Worm (Caenorhabditis elegans) whole organism, L4 larva: Measurements from ENCODE around the gene clec-60.

Source experiments
- D1046.2 ChIP-seq: fragments of 200-800 bp; sonication (Bioruptor generic); IDR thresholded peaks from 2 replicates; pipeline ENCODE4 v1.3.6; 2022; ENCODE audit warnings: missing genetic modification characterization, missing compliant biosample characterization
- F10B5.3 ChIP-seq: sonication (generic microtip); optimal IDR thresholded peaks from 2 replicates; lab custom pipeline; 2016; ENCODE audit warnings: mild to moderate bottlenecking, missing genetic modification characterization, missing compliant biosample characterization
- F26F4.8 ChIP-seq: fragments of 200-800 bp; sonication (Bioruptor generic); conservative IDR thresholded peaks from 2 replicates; pipeline ENCODE4 v1.3.6; 2022; ENCODE audit warnings: missing genetic modification characterization, missing compliant biosample characterization
- F44E2.7 ChIP-seq: fragments of 200-800 bp; sonication (Bioruptor generic); IDR thresholded peaks from 2 replicates; pipeline ENCODE4 v2.1.2; 2022; ENCODE audit warnings: missing genetic modification characterization, missing compliant biosample characterization
- F49E8.2 ChIP-seq: sonication (generic microtip); optimal IDR thresholded peaks from 2 replicates; lab custom pipeline; 2016; ENCODE audit warnings: missing compliant biosample characterization, mild to moderate bottlenecking, missing genetic modification characterization, borderline replicate concordance
- T26A8.4 ChIP-seq: fragments of 200-800 bp; sonication (Bioruptor generic); IDR thresholded peaks from 2 replicates; pipeline ENCODE4 v1.3.6; 2022; ENCODE audit warnings: missing genetic modification characterization, missing compliant biosample characterization
- Y105C5A.15 ChIP-seq: fragments of 200-800 bp; sonication (Bioruptor generic); IDR thresholded peaks from 2 replicates; pipeline ENCODE4 v1.3.6; 2022; ENCODE audit warnings: missing genetic modification characterization, missing compliant biosample characterization
- Y48G9A.11 ChIP-seq: fragments of 200-800 bp; sonication (Bioruptor generic); IDR thresholded peaks from 2 replicates; pipeline ENCODE4 v1.3.6; 2022; ENCODE audit warnings: missing genetic modification reagents, missing genetic modification characterization, missing compliant biosample characterization
- ZK337.2 ChIP-seq: fragments of 200-800 bp; sonication (Bioruptor generic); IDR thresholded peaks from 2 replicates; pipeline ENCODE4 v1.3.6; 2022; ENCODE audit warnings: missing genetic modification reagents, missing genetic modification characterization, missing compliant biosample characterization
- aha-1 ChIP-seq: fragments of 150-350 bp; peaks from one replicate; lab custom pipeline; 2014; ENCODE audit warnings: missing biosample characterization, missing genetic modification characterization
- ama-1 ChIP-seq: fragments of 150-350 bp; optimal IDR thresholded peaks from 2 replicates; lab custom pipeline; 2014; ENCODE audit warnings: inconsistent platforms, mixed read lengths
- arid-1 ChIP-seq: fragments of 200-800 bp; sonication (Bioruptor generic); conservative IDR thresholded peaks from 2 replicates; pipeline ENCODE4 v1.3.6; 2022; ENCODE audit warnings: missing genetic modification reagents, missing genetic modification characterization, missing compliant biosample characterization
- ceh-20 ChIP-seq: fragments of 200-800 bp; sonication (Bioruptor generic); IDR thresholded peaks from 2 replicates; pipeline ENCODE4 v1.3.6; 2022; ENCODE audit warnings: missing genetic modification reagents, missing genetic modification characterization, missing compliant biosample characterization
- ceh-82 ChIP-seq: sonication (generic microtip); optimal IDR thresholded peaks from 2 replicates; lab custom pipeline; 2017; ENCODE audit warnings: missing biosample characterization, missing genetic modification characterization
- ctbp-1 ChIP-seq: fragments of 200-800 bp; sonication (Bioruptor generic); IDR thresholded peaks from 2 replicates; pipeline ENCODE4 v1.3.6; 2022; ENCODE audit warnings: missing genetic modification reagents, missing genetic modification characterization, missing compliant biosample characterization
- daf-8 ChIP-seq: fragments of 200-800 bp; sonication (Bioruptor generic); IDR thresholded peaks from 2 replicates; pipeline ENCODE4 v1.3.6; 2022; ENCODE audit warnings: missing genetic modification characterization, missing compliant biosample characterization
- dmd-6 ChIP-seq: fragments of 200-800 bp; sonication (Bioruptor generic); IDR thresholded peaks from 2 replicates; pipeline ENCODE4 v1.3.6; 2022; ENCODE audit warnings: missing genetic modification reagents, missing genetic modification characterization, missing compliant biosample characterization
- dmd-8 ChIP-seq: fragments of 200-800 bp; sonication (Bioruptor generic); IDR thresholded peaks from 2 replicates; pipeline ENCODE4 v1.3.6; 2022; ENCODE audit warnings: missing genetic modification characterization, missing compliant biosample characterization
- dmd-9 ChIP-seq: fragments of 200-800 bp; sonication (Bioruptor generic); IDR thresholded peaks from 2 replicates; pipeline ENCODE4 v1.3.6; 2022; ENCODE audit warnings: missing genetic modification reagents, missing genetic modification characterization, missing compliant biosample characterization
- dpl-1 ChIP-seq: fragments of 150-350 bp; optimal IDR thresholded peaks from 2 replicates; lab custom pipeline; 2014; ENCODE audit warnings: missing biosample characterization, missing genetic modification reagents, missing genetic modification characterization
- gei-8 ChIP-seq: fragments of 200-800 bp; sonication (Bioruptor generic); optimal IDR thresholded peaks from 2 replicates; lab custom pipeline; 2018; ENCODE audit warnings: mild to moderate bottlenecking, missing genetic modification characterization, missing compliant biosample characterization
- lin-1 ChIP-seq: fragments of 200-800 bp; sonication (Bioruptor generic); IDR thresholded peaks from 2 replicates; pipeline ENCODE4 v1.3.6; 2022; ENCODE audit warnings: missing genetic modification reagents, missing genetic modification characterization, missing compliant biosample characterization
- lin-39 ChIP-seq: fragments of 150-350 bp; optimal IDR thresholded peaks from 2 replicates; lab custom pipeline; 2014; ENCODE audit warnings: missing biosample characterization, missing genetic modification reagents, missing genetic modification characterization
- lir-3 ChIP-seq: sonication (generic microtip); optimal IDR thresholded peaks from 2 replicates; lab custom pipeline; 2016; ENCODE audit warnings: mild to moderate bottlenecking, missing genetic modification characterization, missing compliant biosample characterization
- madf-9 ChIP-seq: fragments of 200-800 bp; sonication (Bioruptor generic); conservative IDR thresholded peaks from 2 replicates; pipeline ENCODE4 v1.3.6; 2022; ENCODE audit warnings: missing genetic modification reagents, missing genetic modification characterization, missing compliant biosample characterization
- mdl-1 ChIP-seq, 2 experiments: fragments of 150-350 bp in 1 of 2; sonication (generic microtip) in 1 of 2; optimal IDR thresholded peaks; 2 replicates each; lab custom pipeline; 2014 to 2017; ENCODE audit warnings: missing biosample characterization in 2 of 2, missing genetic modification characterization in 2 of 2
- nhr-10 ChIP-seq: fragments of 150-350 bp; optimal IDR thresholded peaks from 2 replicates; lab custom pipeline; 2014; ENCODE audit warnings: missing biosample characterization, missing genetic modification characterization
- nhr-102 ChIP-seq: sonication (generic microtip); optimal IDR thresholded peaks from 2 replicates; lab custom pipeline; 2016; ENCODE audit warnings: mild to moderate bottlenecking, missing genetic modification characterization, moderate library complexity, missing compliant biosample characterization
- nhr-11 ChIP-seq: fragments of 150-350 bp; optimal IDR thresholded peaks from 2 replicates; lab custom pipeline; 2014; ENCODE audit warnings: missing biosample characterization, missing genetic modification characterization
- nhr-25 ChIP-seq: sonication (generic microtip); optimal IDR thresholded peaks from 2 replicates; lab custom pipeline; 2017; ENCODE audit warnings: missing genetic modification characterization, mild to moderate bottlenecking, missing compliant biosample characterization, antibody characterized with exemption, moderate library complexity, borderline replicate concordance; ENCODE audit not compliant: insufficient read depth
- nhr-42 ChIP-seq: fragments of 200-800 bp; sonication (Bioruptor generic); IDR thresholded peaks from 2 replicates; pipeline ENCODE4 v1.3.6; 2022; ENCODE audit warnings: missing genetic modification characterization, missing compliant biosample characterization
- nhr-48 ChIP-seq: sonication (generic microtip); optimal IDR thresholded peaks from 2 replicates; lab custom pipeline; 2016; ENCODE audit warnings: mild to moderate bottlenecking, missing genetic modification characterization, missing compliant biosample characterization
- php-3 ChIP-seq: fragments of 200-800 bp; sonication (Bioruptor generic); IDR thresholded peaks from 2 replicates; pipeline ENCODE4 v1.3.6; 2022; ENCODE audit warnings: missing genetic modification reagents, missing genetic modification characterization, missing compliant biosample characterization
- sdz-12 ChIP-seq: fragments of 200-800 bp; sonication (Bioruptor generic); optimal IDR thresholded peaks from 2 replicates; lab custom pipeline; 2018; ENCODE audit warnings: mild to moderate bottlenecking, missing genetic modification characterization, missing compliant biosample characterization
- tag-97 ChIP-seq: fragments of 200-800 bp; sonication (Bioruptor generic); IDR thresholded peaks from 2 replicates; pipeline ENCODE4 v1.3.6; 2022; ENCODE audit warnings: missing genetic modification characterization, missing compliant biosample characterization
- unc-62 ChIP-seq, 3 experiments: fragments of 150-350 bp in 1 of 3; sonication (generic microtip); optimal IDR thresholded peaks in 2 of 3; peaks in 1 of 3; 1 replicate in 1 of 3; 2 replicates in 2 of 3; lab custom pipeline; 2014 to 2017; ENCODE audit warnings: missing biosample characterization in 3 of 3, missing genetic modification characterization in 3 of 3, missing genetic modification reagents in 3 of 3, missing genotype in 1 of 3
- zfp-2 ChIP-seq: sonication (generic microtip); optimal IDR thresholded peaks from 2 replicates; lab custom pipeline; 2016; ENCODE audit warnings: mild to moderate bottlenecking, missing genetic modification characterization, missing compliant biosample characterization
- zfp-3 ChIP-seq: fragments of 200-800 bp; sonication (Bioruptor generic); conservative IDR thresholded peaks from 2 replicates; pipeline ENCODE4 v1.3.6; 2022; ENCODE audit warnings: missing genetic modification reagents, missing genetic modification characterization, missing compliant biosample characterization

clec-60 gene

ce11 chrII:10464230-10464920 is 17.3 kb downstream of the clec-60 start, which contains the start of the genes ZK673.6 and sdz-37:
ZK673.6 (minus strand) TSS chrII:10464330.
sdz-37 (plus strand) TSS chrII:10464870.
- TF ChIP-seq aha-1 (tag; lab: Kevin White, UChicago) (no peak), F44E2.7 (GFP tag; lab: Robert Waterston, UW) (no peak), lin-1 (GFP tag; lab: Robert Waterston, UW) (no peak), D1046.2 (GFP tag; lab: Robert Waterston, UW) (no peak), nhr-10 (tag; lab: Kevin White, UChicago) (no peak), mdl-1 (tag; optimal IDR thresholded peaks at IDR 0.05; lab: Kevin White, UChicago) (no peak), tag-97 (GFP tag; lab: Robert Waterston, UW) (no peak), nhr-11 (tag; lab: Kevin White, UChicago) (no peak), dpl-1 (GFP tag; lab: Kevin White, UChicago) (no peak), dmd-8 (GFP tag; lab: Robert Waterston, UW) (no peak), nhr-25 (tag; lab: Kevin White, UChicago) (no peak), T26A8.4 (GFP tag; lab: Robert Waterston, UW) (no peak), sdz-12 (GFP tag; lab: Kevin White, UChicago) (no peak), unc-62 (GFP tag; optimal IDR thresholded peaks at IDR 0.05 in 1 of 2; lab: Kevin White, UChicago) (no peak), unc-62 (tag; optimal IDR thresholded peaks at IDR 0.05; lab: Kevin White, UChicago) (no peak), F10B5.3 (no peak), ZK337.2 (GFP tag; lab: Robert Waterston, UW) (no peak)

ce11 chrII:10461207-10461606 is 20.5 kb downstream of the clec-60 start, which contains the start of gene ZK673.5:
ZK673.5 (plus strand) TSS chrII:10461507.
- TF ChIP-seq nhr-25 (tag; lab: Kevin White, UChicago) (no peak), nhr-42 (GFP tag; lab: Robert Waterston, UW) (no peak), F26F4.8 (GFP tag; lab: Robert Waterston, UW) (no peak), F49E8.2 (no peak), lir-3 (tag; lab: Kevin White, UChicago) (no peak), ama-1 (no peak), ceh-82 (tag; lab: Kevin White, UChicago) (no peak), nhr-48 (no peak), Y48G9A.11 (GFP tag; lab: Robert Waterston, UW) (no peak), dmd-9 (GFP tag; lab: Robert Waterston, UW) (no peak), dmd-6 (GFP tag; lab: Robert Waterston, UW) (no peak), daf-8 (GFP tag; lab: Robert Waterston, UW) (no peak), nhr-11 (tag; lab: Kevin White, UChicago) (no peak), unc-62 (GFP tag; optimal IDR thresholded peaks at IDR 0.05 in 1 of 2; lab: Kevin White, UChicago) (no peak), unc-62 (tag; optimal IDR thresholded peaks at IDR 0.05; lab: Kevin White, UChicago) (no peak), sdz-12 (GFP tag; lab: Kevin White, UChicago) (no peak)
- TF ChIP-seq, all 104 proteins: peak for 0

ce11 chrII:10456979-10457378 is 24.7 kb downstream of the clec-60 start, which contains the start of gene ZK673.11:
ZK673.11 (plus strand) TSS chrII:10457279.
- TF ChIP-seq ctbp-1 (GFP tag; lab: Robert Waterston, UW) = no peak
- peak; percentile 79 for TF ChIP-seq aha-1 (tag; lab: Kevin White, UChicago)

ce11 chrII:10452620-10453019 is 29.1 kb downstream of the clec-60 start, which contains the start of gene ZK673.4:
ZK673.4 (plus strand) TSS chrII:10452920.
- TF ChIP-seq nhr-42 (GFP tag; lab: Robert Waterston, UW) (no peak), nhr-102 (no peak), ceh-20 (GFP tag; lab: Robert Waterston, UW) (no peak), Y105C5A.15 (no peak), zfp-2 (no peak), zfp-3 (GFP tag; lab: Robert Waterston, UW) (no peak), php-3 (GFP tag; lab: Robert Waterston, UW) (no peak), lin-39 (no peak), sdz-12 (GFP tag; lab: Kevin White, UChicago) (no peak), gei-8 (GFP tag; lab: Kevin White, UChicago) (no peak), ctbp-1 (GFP tag; lab: Robert Waterston, UW) (no peak), madf-9 (GFP tag; lab: Robert Waterston, UW) (no peak), arid-1 (no peak)
